Worm (Caenorhabditis elegans) whole organism, late embryonic: Measurements from ENCODE around the gene T05E12.6.

ENCODE experiments used
- C08G9.2 ChIP-seq: sonication (generic microtip); optimal IDR thresholded peaks from 2 replicates; lab custom pipeline; 2016; ENCODE audit warnings: mild to moderate bottlenecking, missing genetic modification characterization, moderate library complexity, missing compliant biosample characterization
- Y22D7AL.16 ChIP-seq: sonication (generic microtip); optimal IDR thresholded peaks from 2 replicates; lab custom pipeline; 2016; ENCODE audit warnings: missing genetic modification characterization, missing compliant biosample characterization
- ahr-1 ChIP-seq: sonication (generic microtip); optimal IDR thresholded peaks from 2 replicates; lab custom pipeline; 2016; ENCODE audit warnings: missing genetic modification characterization, missing compliant biosample characterization
- ama-1 ChIP-seq: fragments of 150-350 bp; optimal IDR thresholded peaks from 2 replicates; lab custom pipeline; 2014
- ceh-14 ChIP-seq: sonication (generic microtip); optimal IDR thresholded peaks from 2 replicates; lab custom pipeline; 2016; ENCODE audit warnings: missing genotype, missing genetic modification characterization, missing compliant biosample characterization
- ceh-18 ChIP-seq: sonication (generic microtip); optimal IDR thresholded peaks from 2 replicates; lab custom pipeline; 2016; ENCODE audit warnings: missing genetic modification characterization, missing compliant biosample characterization
- ceh-19 ChIP-seq: fragments of 200-800 bp; sonication (Bioruptor generic); optimal IDR thresholded peaks from 2 replicates; lab custom pipeline; 2018; ENCODE audit warnings: mild to moderate bottlenecking, missing genetic modification characterization, missing compliant biosample characterization
- ceh-22 ChIP-seq: sonication (generic microtip); optimal IDR thresholded peaks from 2 replicates; lab custom pipeline; 2017; ENCODE audit warnings: missing biosample characterization, missing genetic modification characterization
- ceh-34 ChIP-seq: sonication (generic microtip); optimal IDR thresholded peaks from 2 replicates; lab custom pipeline; 2016; ENCODE audit warnings: mild to moderate bottlenecking, missing genetic modification characterization, missing compliant biosample characterization
- ceh-45 ChIP-seq: fragments of 200-800 bp; sonication (Bioruptor generic); IDR thresholded peaks from 2 replicates; pipeline ENCODE4 v1.3.6; 2022; ENCODE audit warnings: missing genetic modification reagents, missing genetic modification characterization, missing compliant biosample characterization
- ceh-6 ChIP-seq: fragments of 200-800 bp; sonication (Bioruptor generic); optimal IDR thresholded peaks from 2 replicates; lab custom pipeline; 2018; ENCODE audit warnings: mild to moderate bottlenecking, missing genetic modification characterization, missing compliant biosample characterization
- ceh-9 ChIP-seq: sonication (generic microtip); optimal IDR thresholded peaks from 2 replicates; lab custom pipeline; 2016; ENCODE audit warnings: mild to moderate bottlenecking, missing genetic modification characterization, inconsistent platforms, missing compliant biosample characterization
- che-1 ChIP-seq: sonication (generic microtip); optimal IDR thresholded peaks from 2 replicates; lab custom pipeline; 2016; ENCODE audit warnings: mild to moderate bottlenecking, missing genetic modification characterization, missing compliant biosample characterization
- dmd-4 ChIP-seq: sonication (generic microtip); optimal IDR thresholded peaks from 2 replicates; lab custom pipeline; 2016; ENCODE audit warnings: borderline replicate concordance, missing genetic modification characterization, missing compliant biosample characterization
- dve-1 ChIP-seq: sonication (generic microtip); optimal IDR thresholded peaks from 2 replicates; lab custom pipeline; 2017; ENCODE audit warnings: antibody characterized with exemption, mild to moderate bottlenecking, missing genetic modification characterization, missing compliant biosample characterization
- elt-2 ChIP-seq: sonication (generic microtip); optimal IDR thresholded peaks from 2 replicates; lab custom pipeline; 2016; ENCODE audit warnings: missing genetic modification reagents, missing genetic modification characterization, missing compliant biosample characterization
- eyg-1 ChIP-seq: sonication (generic microtip); optimal IDR thresholded peaks from 2 replicates; lab custom pipeline; 2016; ENCODE audit warnings: missing genotype, missing genetic modification characterization, missing compliant biosample characterization
- fkh-6 ChIP-seq: sonication (generic microtip); optimal IDR thresholded peaks from 2 replicates; lab custom pipeline; 2016; ENCODE audit warnings: missing genetic modification characterization, missing compliant biosample characterization
- gmeb-2 ChIP-seq: sonication (generic microtip); optimal IDR thresholded peaks from 2 replicates; lab custom pipeline; 2016; ENCODE audit warnings: missing genetic modification characterization, inconsistent platforms, missing compliant biosample characterization
- hlh-13 ChIP-seq: fragments of 200-800 bp; sonication (Bioruptor generic); optimal IDR thresholded peaks from 2 replicates; lab custom pipeline; 2018; ENCODE audit warnings: mild to moderate bottlenecking, missing genetic modification characterization, missing compliant biosample characterization
- hlh-15 ChIP-seq: sonication (generic microtip); optimal IDR thresholded peaks from 2 replicates; lab custom pipeline; 2016; ENCODE audit warnings: missing genetic modification characterization, missing compliant biosample characterization
- hlh-30 ChIP-seq: sonication (generic microtip); optimal IDR thresholded peaks from 2 replicates; lab custom pipeline; 2017; ENCODE audit warnings: antibody characterized with exemption, missing genetic modification characterization, missing compliant biosample characterization; ENCODE audit not compliant: insufficient read depth
- mec-3 ChIP-seq: sonication (generic microtip); optimal IDR thresholded peaks from 2 replicates; lab custom pipeline; 2016; ENCODE audit warnings: borderline replicate concordance, missing genetic modification characterization, missing compliant biosample characterization
- nhr-232 ChIP-seq: sonication (generic microtip); optimal IDR thresholded peaks from 2 replicates; lab custom pipeline; 2016; ENCODE audit warnings: missing genetic modification characterization, missing compliant biosample characterization
- odd-2 ChIP-seq: sonication (generic microtip); optimal IDR thresholded peaks from 2 replicates; lab custom pipeline; 2017; ENCODE audit warnings: antibody characterized with exemption, mild to moderate bottlenecking, missing genetic modification characterization, missing compliant biosample characterization
- pag-3 ChIP-seq: sonication (generic microtip); optimal IDR thresholded peaks from 2 replicates; lab custom pipeline; 2016; ENCODE audit warnings: missing compliant biosample characterization, missing genetic modification characterization, borderline replicate concordance
- pat-9 ChIP-seq: fragments of 200-800 bp; sonication (Bioruptor generic); optimal IDR thresholded peaks from 2 replicates; lab custom pipeline; 2018; ENCODE audit warnings: mild to moderate bottlenecking, missing genetic modification characterization, moderate library complexity, missing compliant biosample characterization
- pha-4 ChIP-seq: fragments of 150-350 bp; optimal IDR thresholded peaks from 2 replicates; lab custom pipeline; 2018; ENCODE audit warnings: missing biosample characterization, missing genetic modification reagents, missing genetic modification characterization
- rnt-1 ChIP-seq: sonication (generic microtip); optimal IDR thresholded peaks from 2 replicates; lab custom pipeline; 2016; ENCODE audit warnings: missing genetic modification characterization, missing compliant biosample characterization
- sox-4 ChIP-seq: sonication (generic microtip); optimal IDR thresholded peaks from 2 replicates; lab custom pipeline; 2017; ENCODE audit warnings: mild to moderate bottlenecking, missing genetic modification characterization, inconsistent platforms, missing compliant biosample characterization
- tbx-7 ChIP-seq: sonication (generic microtip); optimal IDR thresholded peaks from 2 replicates; lab custom pipeline; 2016; ENCODE audit warnings: missing genotype, missing genetic modification characterization, missing compliant biosample characterization
- unc-42 ChIP-seq: sonication (generic microtip); optimal IDR thresholded peaks from 2 replicates; lab custom pipeline; 2016; ENCODE audit warnings: missing genotype, missing genetic modification characterization, missing compliant biosample characterization
- unc-86 ChIP-seq: sonication (generic microtip); optimal IDR thresholded peaks from 2 replicates; lab custom pipeline; 2016; ENCODE audit warnings: missing genetic modification characterization, missing compliant biosample characterization
- zip-5 ChIP-seq: sonication (generic microtip); optimal IDR thresholded peaks from 2 replicates; lab custom pipeline; 2016; ENCODE audit warnings: missing genetic modification characterization, missing compliant biosample characterization

The T05E12.6 gene

DNA sequence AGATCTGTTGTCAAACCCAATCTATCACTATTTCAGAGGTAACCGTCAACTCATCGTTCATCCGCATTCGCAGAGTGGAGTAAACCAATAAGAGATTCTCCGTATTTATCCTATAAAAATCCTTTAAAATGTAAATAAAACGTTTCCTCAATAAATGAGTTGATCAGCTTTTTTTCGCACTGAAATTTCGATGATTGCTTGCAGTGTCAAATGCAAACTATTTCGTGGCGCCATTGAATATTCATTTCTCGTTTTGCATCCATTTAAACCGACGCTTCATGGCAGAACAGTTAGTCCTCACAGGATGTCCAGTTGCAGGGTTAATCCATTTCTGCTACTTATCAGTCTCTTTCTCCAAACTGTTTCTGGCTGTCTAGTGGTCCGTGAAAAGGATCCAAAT lies 27.7 kb downstream of the T05E12.6 start, which contains the start of gene F28B1.9:
Gene F28B1.9, plus strand, starts transcription at position 301 of the 400 bp plus-strand sequence.
- TF ChIP-seq fkh-6 (tag; lab: Kevin White, UChicago), result no peak
- no peak for TF ChIP-seq che-1 (tag; lab: Kevin White, UChicago)
- TF ChIP-seq pag-3 (tag; lab: Kevin White, UChicago), result no peak
- no peak for TF ChIP-seq hlh-13 (GFP tag; lab: Kevin White, UChicago)
- no peak for TF ChIP-seq ceh-6 (GFP tag; lab: Kevin White, UChicago)
- no peak for TF ChIP-seq rnt-1 (tag; lab: Kevin White, UChicago)
- TF ChIP-seq ceh-34, result no peak
- TF ChIP-seq ama-1 (lab: Kevin White, UChicago), result no peak
- TF ChIP-seq eyg-1 (tag; lab: Kevin White, UChicago), result no peak
- no peak for TF ChIP-seq ceh-18 (tag; lab: Kevin White, UChicago)
- TF ChIP-seq hlh-30 (tag; lab: Kevin White, UChicago), result no peak
- TF ChIP-seq dve-1 (tag; lab: Kevin White, UChicago), result no peak
- TF ChIP-seq mec-3 (tag; lab: Kevin White, UChicago), result no peak

DNA sequence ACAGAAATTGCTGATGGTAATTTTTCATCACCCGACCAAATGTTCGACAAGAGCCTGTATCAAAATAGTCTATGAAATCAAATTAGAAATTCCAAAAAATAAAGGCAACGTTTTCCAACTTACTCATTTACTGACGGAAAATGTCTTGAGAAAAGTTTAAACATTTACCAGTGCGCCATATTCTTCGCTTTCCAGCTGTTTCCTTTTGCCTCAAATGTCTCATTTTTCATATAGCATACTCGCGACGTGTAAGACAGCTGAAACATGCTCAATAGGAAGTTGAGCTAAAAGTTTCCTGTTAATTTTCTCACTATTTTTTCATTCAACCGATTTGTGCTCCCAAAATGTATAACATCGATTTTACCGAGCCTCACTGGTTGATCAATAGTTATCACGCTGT lies 29.3 kb downstream of the T05E12.6 start, which contains the start of gene sri-66:
Gene sri-66, plus strand, starts transcription at position 301 of the 400 bp plus-strand sequence.
- TF ChIP-seq ceh-9 (tag; lab: Kevin White, UChicago) (no peak), unc-86 (tag; lab: Kevin White, UChicago) (no peak), C08G9.2 (no peak), ceh-6 (GFP tag; lab: Kevin White, UChicago) (no peak), gmeb-2 (tag; lab: Kevin White, UChicago) (no peak), fkh-6 (tag; lab: Kevin White, UChicago) (no peak), pha-4 (tag; lab: Kevin White, UChicago) (no peak), dmd-4 (tag; lab: Kevin White, UChicago) (no peak), Y22D7AL.16 (no peak), ceh-22 (tag; lab: Kevin White, UChicago) (no peak), nhr-232 (tag; lab: Kevin White, UChicago) (no peak), tbx-7 (tag; lab: Kevin White, UChicago) (no peak), ama-1 (lab: Kevin White, UChicago) (no peak)
- TF ChIP-seq, all 69 proteins: peak for 0

DNA sequence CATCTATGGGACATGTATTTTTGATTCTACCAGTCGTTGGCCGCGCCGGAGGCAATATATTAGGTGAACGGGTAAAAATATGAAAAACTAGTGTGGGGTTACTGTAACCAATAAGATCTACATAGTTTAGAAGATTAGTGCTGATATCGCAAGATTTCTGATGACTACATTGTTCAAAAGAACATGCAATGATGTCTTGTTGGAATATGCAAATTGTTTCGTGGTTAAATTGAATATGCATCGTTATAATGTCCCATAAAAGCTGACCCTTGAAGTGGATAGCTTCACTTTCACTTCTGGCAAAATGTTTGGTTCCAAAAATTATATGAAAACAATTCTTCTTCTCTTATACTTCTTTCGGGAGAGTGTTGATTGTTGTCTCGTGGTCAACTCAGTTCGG lies 44.7 kb downstream of the T05E12.6 start, which contains the start of gene F28B1.2:
Gene F28B1.2, plus strand, starts transcription at position 301 of the 400 bp plus-strand sequence.
- TF ChIP-seq gmeb-2 (tag; lab: Kevin White, UChicago) (no peak), hlh-30 (tag; lab: Kevin White, UChicago) (no peak), sox-4 (tag; lab: Kevin White, UChicago) (no peak), ceh-45 (GFP tag; lab: Robert Waterston, UW) (no peak)

DNA sequence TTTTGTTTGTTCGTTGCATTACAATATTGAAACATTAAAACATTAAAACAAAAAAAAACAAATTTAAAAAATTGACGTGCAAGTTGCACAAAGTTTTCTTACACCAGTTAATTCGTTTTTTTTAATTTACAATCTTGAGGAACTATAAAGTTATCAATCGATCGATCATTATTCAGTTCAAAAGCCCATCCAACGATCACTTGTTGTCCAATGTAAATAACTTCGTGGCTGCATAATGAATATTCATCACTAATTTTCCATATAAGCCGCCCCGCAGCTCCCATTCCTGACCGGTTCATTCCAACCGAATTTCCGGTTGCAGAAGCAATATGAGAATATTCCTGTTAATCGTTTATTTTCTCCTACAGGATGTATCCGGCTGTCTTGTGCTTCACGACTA lies 47.0 kb downstream of the T05E12.6 start, which contains the start of gene hpo-33:
Gene hpo-33, plus strand, starts transcription at position 301 of the 400 bp plus-strand sequence.
- TF ChIP-seq unc-42 (tag; lab: Kevin White, UChicago), result no peak
- no peak for TF ChIP-seq odd-2 (tag; lab: Kevin White, UChicago)
- TF ChIP-seq elt-2 (tag; lab: Kevin White, UChicago), result no peak
- no peak for TF ChIP-seq ceh-19 (GFP tag; lab: Kevin White, UChicago)
- no peak for TF ChIP-seq zip-5 (tag; lab: Kevin White, UChicago)
- no peak for TF ChIP-seq gmeb-2 (tag; lab: Kevin White, UChicago)
- no peak for TF ChIP-seq ceh-14 (tag; lab: Kevin White, UChicago)
- TF ChIP-seq pat-9 (tag; lab: Kevin White, UChicago), result no peak
- TF ChIP-seq hlh-15, result no peak
- no peak for TF ChIP-seq ahr-1 (tag; lab: Kevin White, UChicago)
